Worm (Caenorhabditis elegans) whole organism, young adult: Measurements from ENCODE around the gene F14H3.5.
"Not testable (repeated sequence)": the region's sequence is repeated elsewhere in the genome, so short reads cannot be mapped to it uniquely, and the experiment has no call there.

Experiments used
- B0035.1 ChIP-seq: sonication (generic microtip); optimal IDR thresholded peaks from 2 replicates; lab custom pipeline; 2016; ENCODE audit warnings: missing genetic modification characterization, mild to moderate bottlenecking, missing compliant biosample characterization, missing genotype, missing genetic modification reagents
- F10E7.11 ChIP-seq: sonication (generic microtip); optimal IDR thresholded peaks from 2 replicates; lab custom pipeline; 2017; ENCODE audit warnings: mild to moderate bottlenecking, missing genetic modification characterization, moderate library complexity, missing compliant biosample characterization
- Y95B8A.8 ChIP-seq: fragments of 200-800 bp; sonication (Bioruptor generic); IDR thresholded peaks from 2 replicates; pipeline ENCODE4 v1.3.6; 2022; ENCODE audit warnings: missing genetic modification reagents, missing genetic modification characterization, missing compliant biosample characterization
- ceh-79 ChIP-seq: sonication (generic microtip); optimal IDR thresholded peaks from 2 replicates; lab custom pipeline; 2017; ENCODE audit warnings: mild to moderate bottlenecking, missing genetic modification characterization, missing compliant biosample characterization
- hlh-12 ChIP-seq: sonication (generic microtip); optimal IDR thresholded peaks from 2 replicates; lab custom pipeline; 2016; ENCODE audit warnings: missing genetic modification characterization, missing compliant biosample characterization
- hlh-26 ChIP-seq: fragments of 200-800 bp; sonication (Bioruptor generic); conservative IDR thresholded peaks from 2 replicates; pipeline ENCODE4 v1.3.6; 2022; ENCODE audit warnings: missing genetic modification reagents, missing genetic modification characterization, missing compliant biosample characterization
- let-526 ChIP-seq: fragments of 200-800 bp; sonication (Bioruptor generic); IDR thresholded peaks from 2 replicates; pipeline ENCODE4 v1.3.6; 2022; ENCODE audit warnings: missing genetic modification reagents, missing genetic modification characterization, missing compliant biosample characterization
- lsl-1 ChIP-seq: fragments of 200-800 bp; sonication (Bioruptor generic); optimal IDR thresholded peaks from 2 replicates; lab custom pipeline; 2018; ENCODE audit warnings: mild to moderate bottlenecking, missing genetic modification characterization, moderate library complexity, missing compliant biosample characterization
- nfya-1 ChIP-seq: sonication (generic microtip); optimal IDR thresholded peaks from 2 replicates; lab custom pipeline; 2017; ENCODE audit warnings: antibody characterized with exemption, missing compliant biosample characterization, missing genetic modification characterization, borderline replicate concordance; ENCODE audit not compliant: insufficient read depth
- ztf-6 ChIP-seq: fragments of 200-800 bp; sonication (Bioruptor generic); IDR thresholded peaks from 2 replicates; pipeline ENCODE4 v1.3.6; 2022; ENCODE audit warnings: missing genetic modification reagents, missing genetic modification characterization, missing compliant biosample characterization

ce11 chrV:16040848-16041247, 16.0 kb downstream of the F14H3.5 start:
- TF ChIP-seq ztf-6 (GFP tag; lab: Robert Waterston, UW); hlh-12 (tag; lab: Kevin White, UChicago); F10E7.11 (tag; lab: Kevin White, UChicago); Y95B8A.8 (GFP tag; lab: Robert Waterston, UW); ceh-79 (tag; lab: Kevin White, UChicago); B0035.1 (tag; lab: Kevin White, UChicago); nfya-1 (tag; lab: Kevin White, UChicago); let-526 (GFP tag; lab: Robert Waterston, UW); lsl-1 (GFP tag; lab: Kevin White, UChicago); hlh-26: not testable (repeated sequence)
